Worm (Caenorhabditis elegans): Measurements from ENCODE around the gene cap-2.

Gene cap-2

ce11 chrII:10872541-10872940, 3.5 kb downstream of the cap-2 start, which contains the start of the genes cyn-4 and copz-1 (continued):
- TF ChIP-seq aly-2 (tag; optimal IDR thresholded peaks at IDR 0.05) (peak; percentile 28), unc-130 (tag; optimal IDR thresholded peaks at IDR 0.05) (peak; percentile 89), lin-13 (GFP tag; optimal IDR thresholded peaks at IDR 0.05) (peak; percentile 68), lsy-2 (tag; optimal IDR thresholded peaks at IDR 0.05) (peak; percentile 93 to 94), unc-62 (GFP tag; optimal IDR thresholded peaks at IDR 0.05) (no peak), nhr-77 (tag; optimal IDR thresholded peaks at IDR 0.05) (peak; percentile 60), sptf-1 (tag; optimal IDR thresholded peaks at IDR 0.05) (no peak), elt-2 (tag; optimal IDR thresholded peaks at IDR 0.05) (peak; percentile 45), ceh-82 (tag; optimal IDR thresholded peaks at IDR 0.05) (peak; percentile 70 to 80 (median 80)), ceh-63 (GFP tag; optimal IDR thresholded peaks at IDR 0.05) (no peak), C16A3.4 (tag; optimal IDR thresholded peaks at IDR 0.05) (peak; percentile 80), lin-39 (tag; optimal IDR thresholded peaks at IDR 0.05) (peak; percentile 30), snpc-4 (tag; optimal IDR thresholded peaks at IDR 0.05) (peak; percentile 42), nhr-84 (tag; optimal IDR thresholded peaks at IDR 0.05) (no peak), ceh-8 (GFP tag; optimal IDR thresholded peaks at IDR 0.05) (peak; percentile 6), vab-15 (tag; optimal IDR thresholded peaks at IDR 0.05) (peak; percentile 69), nhr-71 (tag; optimal IDR thresholded peaks at IDR 0.05) (peak; percentile 92), lin-14 (GFP tag; optimal IDR thresholded peaks at IDR 0.05) (peak; percentile 88), isw-1 (GFP tag; IDR thresholded peaks at IDR 0.05) (peak; percentile 87), alr-1 (tag; optimal IDR thresholded peaks at IDR 0.05; ENCODE audit: borderline replicate concordance) (no peak), snu-23 (GFP tag; optimal IDR thresholded peaks at IDR 0.05) (peak; percentile 91), tbx-2 (tag; optimal IDR thresholded peaks at IDR 0.05) (peak; percentile 91), skn-1 (tag; optimal IDR thresholded peaks at IDR 0.05) (peak; percentile 59), pag-3 (tag; optimal IDR thresholded peaks at IDR 0.05; ENCODE audit: borderline replicate concordance, insufficient read depth) (no peak), nhr-12 (tag; optimal IDR thresholded peaks at IDR 0.05) (no peak), C34B4.2 (tag; optimal IDR thresholded peaks at IDR 0.05) (no peak), unc-98 (GFP tag; IDR thresholded peaks at IDR 0.05) (peak; percentile 71), tlp-1 (tag; optimal IDR thresholded peaks at IDR 0.05) (no peak), mep-1 (tag; optimal IDR thresholded peaks at IDR 0.05) (peak; percentile 79), dpl-1 (GFP tag; optimal IDR thresholded peaks at IDR 0.05) (peak; percentile 75 to 85 (median 80)), nhr-237 (tag; optimal IDR thresholded peaks at IDR 0.05) (peak; percentile 40), nhr-85 (tag) (peak; percentile 91), hlh-4 (tag; optimal IDR thresholded peaks at IDR 0.05) (no peak), ztf-11 (tag; optimal IDR thresholded peaks at IDR 0.05) (peak in 1 of 2 experiments; percentile 86), fkh-8 (tag; optimal IDR thresholded peaks at IDR 0.05) (peak; percentile 85), mdl-1 (tag; optimal IDR thresholded peaks at IDR 0.05) (peak in 1 of 2 experiments; percentile 76), rnt-1 (tag; optimal IDR thresholded peaks at IDR 0.05) (peak; percentile 98), ceh-90 (tag; optimal IDR thresholded peaks at IDR 0.05) (peak; percentile 84), jun-1 (tag; optimal IDR thresholded peaks at IDR 0.05) (peak; percentile 0), fkh-4 (tag; optimal IDR thresholded peaks at IDR 0.05; ENCODE audit: borderline replicate concordance) (peak; percentile 83), nhr-20 (tag; optimal IDR thresholded peaks at IDR 0.05) (peak; percentile 90), mab-9 (GFP tag; IDR thresholded peaks at IDR 0.05) (peak; percentile 54; the same call in 1 of the 2 replicates)

ce11 chrII:10873631-10874030, 4.6 kb downstream of the cap-2 start, which contains the start of gene orc-2:
Gene orc-2 (plus strand): TSS chrII:10873931.
- TF ChIP-seq ceh-63 (GFP tag; optimal IDR thresholded peaks at IDR 0.05), result no peak
- no peak for TF ChIP-seq fos-1 (tag; optimal IDR thresholded peaks at IDR 0.05)
- TF ChIP-seq ztf-11 (tag; optimal IDR thresholded peaks at IDR 0.05), result no peak
- TF ChIP-seq hlh-4 (tag; optimal IDR thresholded peaks at IDR 0.05), result no peak
- TF ChIP-seq nhr-85 (tag), result no peak
- TF ChIP-seq hlh-17 (GFP tag; optimal IDR thresholded peaks at IDR 0.05; ENCODE audit: borderline replicate concordance), result no peak
- no peak for TF ChIP-seq nhr-71 (tag; optimal IDR thresholded peaks at IDR 0.05)

Data from whole organism, L1 larva.